Worm (Caenorhabditis elegans) whole organism, late embryonic: ENCODE results near the gene ipla-3.

ENCODE experiments used
- C08G9.2 ChIP-seq: sonication (generic microtip); optimal IDR thresholded peaks from 2 replicates; lab custom pipeline; 2016; ENCODE audit warnings: mild to moderate bottlenecking, missing genetic modification characterization, moderate library complexity, missing compliant biosample characterization
- F13H6.1 ChIP-seq: sonication (generic microtip); optimal IDR thresholded peaks from 2 replicates; lab custom pipeline; 2016; ENCODE audit warnings: missing genetic modification characterization, missing compliant biosample characterization
- Y22D7AL.16 ChIP-seq: sonication (generic microtip); optimal IDR thresholded peaks from 2 replicates; lab custom pipeline; 2016; ENCODE audit warnings: missing genetic modification characterization, missing compliant biosample characterization
- ahr-1 ChIP-seq: sonication (generic microtip); optimal IDR thresholded peaks from 2 replicates; lab custom pipeline; 2016; ENCODE audit warnings: missing genetic modification characterization, missing compliant biosample characterization
- ama-1 ChIP-seq: fragments of 150-350 bp; optimal IDR thresholded peaks from 2 replicates; lab custom pipeline; 2014
- ceh-14 ChIP-seq: sonication (generic microtip); optimal IDR thresholded peaks from 2 replicates; lab custom pipeline; 2016; ENCODE audit warnings: missing genotype, missing genetic modification characterization, missing compliant biosample characterization
- ceh-18 ChIP-seq: sonication (generic microtip); optimal IDR thresholded peaks from 2 replicates; lab custom pipeline; 2016; ENCODE audit warnings: missing genetic modification characterization, missing compliant biosample characterization
- ceh-2 ChIP-seq: sonication (generic microtip); optimal IDR thresholded peaks from 2 replicates; lab custom pipeline; 2016; ENCODE audit warnings: missing genotype, missing genetic modification characterization, missing compliant biosample characterization
- ceh-22 ChIP-seq: sonication (generic microtip); optimal IDR thresholded peaks from 2 replicates; lab custom pipeline; 2017; ENCODE audit warnings: missing biosample characterization, missing genetic modification characterization
- ceh-34 ChIP-seq: sonication (generic microtip); optimal IDR thresholded peaks from 2 replicates; lab custom pipeline; 2016; ENCODE audit warnings: mild to moderate bottlenecking, missing genetic modification characterization, missing compliant biosample characterization
- ceh-45 ChIP-seq: fragments of 200-800 bp; sonication (Bioruptor generic); IDR thresholded peaks from 2 replicates; pipeline ENCODE4 v1.3.6; 2022; ENCODE audit warnings: missing genetic modification reagents, missing genetic modification characterization, missing compliant biosample characterization
- ceh-48 ChIP-seq: sonication (generic microtip); optimal IDR thresholded peaks from 2 replicates; lab custom pipeline; 2016; ENCODE audit warnings: missing genetic modification characterization, inconsistent platforms, missing compliant biosample characterization
- elt-2 ChIP-seq: sonication (generic microtip); optimal IDR thresholded peaks from 2 replicates; lab custom pipeline; 2016; ENCODE audit warnings: missing genetic modification reagents, missing genetic modification characterization, missing compliant biosample characterization
- elt-4 ChIP-seq: sonication (generic microtip); optimal IDR thresholded peaks from 2 replicates; lab custom pipeline; 2016; ENCODE audit warnings: missing genetic modification characterization, missing compliant biosample characterization
- ets-4 ChIP-seq: sonication (generic microtip); optimal IDR thresholded peaks from 2 replicates; lab custom pipeline; 2016; ENCODE audit warnings: missing genetic modification characterization, missing compliant biosample characterization
- fax-1 ChIP-seq: sonication (generic microtip); optimal IDR thresholded peaks from 2 replicates; lab custom pipeline; 2016; ENCODE audit warnings: missing genotype, missing genetic modification characterization, missing compliant biosample characterization
- fkh-6 ChIP-seq: sonication (generic microtip); optimal IDR thresholded peaks from 2 replicates; lab custom pipeline; 2016; ENCODE audit warnings: missing genetic modification characterization, missing compliant biosample characterization
- hlh-13 ChIP-seq: fragments of 200-800 bp; sonication (Bioruptor generic); optimal IDR thresholded peaks from 2 replicates; lab custom pipeline; 2018; ENCODE audit warnings: mild to moderate bottlenecking, missing genetic modification characterization, missing compliant biosample characterization
- hlh-15 ChIP-seq: sonication (generic microtip); optimal IDR thresholded peaks from 2 replicates; lab custom pipeline; 2016; ENCODE audit warnings: missing genetic modification characterization, missing compliant biosample characterization
- hlh-30 ChIP-seq: sonication (generic microtip); optimal IDR thresholded peaks from 2 replicates; lab custom pipeline; 2017; ENCODE audit warnings: antibody characterized with exemption, missing genetic modification characterization, missing compliant biosample characterization; ENCODE audit not compliant: insufficient read depth
- hlh-8 ChIP-seq: sonication (generic microtip); optimal IDR thresholded peaks from 2 replicates; lab custom pipeline; 2016; ENCODE audit warnings: missing genotype, missing genetic modification characterization, missing compliant biosample characterization
- lim-6 ChIP-seq: sonication (generic microtip); optimal IDR thresholded peaks from 2 replicates; lab custom pipeline; 2016; ENCODE audit warnings: missing genetic modification characterization, missing compliant biosample characterization
- mec-3 ChIP-seq: sonication (generic microtip); optimal IDR thresholded peaks from 2 replicates; lab custom pipeline; 2016; ENCODE audit warnings: borderline replicate concordance, missing genetic modification characterization, missing compliant biosample characterization
- npax-4 ChIP-seq: sonication (generic microtip); optimal IDR thresholded peaks from 2 replicates; lab custom pipeline; 2016; ENCODE audit warnings: missing genetic modification characterization, missing compliant biosample characterization
- odd-2 ChIP-seq: sonication (generic microtip); optimal IDR thresholded peaks from 2 replicates; lab custom pipeline; 2017; ENCODE audit warnings: antibody characterized with exemption, mild to moderate bottlenecking, missing genetic modification characterization, missing compliant biosample characterization
- pha-4 ChIP-seq: fragments of 150-350 bp; optimal IDR thresholded peaks from 2 replicates; lab custom pipeline; 2018; ENCODE audit warnings: missing biosample characterization, missing genetic modification reagents, missing genetic modification characterization
- pros-1 ChIP-seq: fragments of 150-350 bp; optimal IDR thresholded peaks from 2 replicates; lab custom pipeline; 2014; ENCODE audit warnings: missing biosample characterization, missing genetic modification reagents, missing genetic modification characterization
- rnt-1 ChIP-seq: sonication (generic microtip); optimal IDR thresholded peaks from 2 replicates; lab custom pipeline; 2016; ENCODE audit warnings: missing genetic modification characterization, missing compliant biosample characterization
- sox-4 ChIP-seq: sonication (generic microtip); optimal IDR thresholded peaks from 2 replicates; lab custom pipeline; 2017; ENCODE audit warnings: mild to moderate bottlenecking, missing genetic modification characterization, inconsistent platforms, missing compliant biosample characterization
- syd-9 ChIP-seq: sonication (generic microtip); optimal IDR thresholded peaks from 2 replicates; lab custom pipeline; 2016; ENCODE audit warnings: mild to moderate bottlenecking, missing genetic modification characterization, moderate library complexity, missing compliant biosample characterization
- unc-3 ChIP-seq, 2 experiments: fragments of 200-800 bp in 1 of 2; sonication (Bioruptor generic) in 1 of 2; sonication (generic microtip) in 1 of 2; conservative IDR thresholded peaks in 1 of 2; optimal IDR thresholded peaks in 1 of 2; 2 replicates each; pipeline versions ENCODE4 v1.3.6 to Lab custom; 2016 to 2022; ENCODE audit warnings: missing compliant biosample characterization in 2 of 2, missing genetic modification characterization in 2 of 2, missing genetic modification reagents in 1 of 2
- unc-42 ChIP-seq: sonication (generic microtip); optimal IDR thresholded peaks from 2 replicates; lab custom pipeline; 2016; ENCODE audit warnings: missing genotype, missing genetic modification characterization, missing compliant biosample characterization
- unc-55 ChIP-seq: sonication (generic microtip); optimal IDR thresholded peaks from 2 replicates; lab custom pipeline; 2017; ENCODE audit warnings: missing biosample characterization, missing genetic modification reagents, missing genetic modification characterization
- ztf-16 ChIP-seq: sonication (generic microtip); optimal IDR thresholded peaks from 2 replicates; lab custom pipeline; 2017; ENCODE audit warnings: missing genetic modification characterization, missing compliant biosample characterization

The ipla-3 gene

DNA sequence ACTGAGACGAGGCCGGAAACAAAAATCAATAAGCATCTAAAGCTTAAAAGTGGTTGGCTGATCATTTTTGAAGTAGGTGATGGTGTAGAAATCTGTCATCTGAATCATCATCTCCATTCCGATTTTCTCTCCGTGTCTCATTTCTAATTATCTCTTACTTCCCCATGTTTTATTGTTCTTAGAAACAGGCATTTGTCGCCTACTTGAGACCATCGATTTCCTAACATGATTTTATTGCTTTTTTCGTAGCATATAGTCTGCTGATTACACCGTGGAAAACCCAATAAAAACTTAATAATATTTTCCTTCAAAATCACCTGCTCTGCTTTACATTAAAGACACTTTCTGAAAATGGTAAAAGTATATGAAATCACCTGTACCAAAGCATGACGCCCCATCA lies 46.2 kb upstream of the ipla-3 start, which contains the start of gene F38A6.4:
F38A6.4 (minus strand) TSS at position 101 of the 400 bp plus-strand sequence.
- TF ChIP-seq elt-4 (tag; lab: Kevin White, UChicago) (no peak), mec-3 (tag; lab: Kevin White, UChicago) (no peak), C08G9.2 (tag; lab: Kevin White, UChicago) (no peak)

ce11 chrV:20773647-20774046 lies 44.6 kb upstream of the ipla-3 start, which contains the start of gene F38A6.5:
F38A6.5 (minus strand) TSS chrV:20773747.
- TF ChIP-seq ceh-2 (tag; lab: Kevin White, UChicago) (no peak), unc-3 (GFP tag; conservative IDR thresholded peaks at IDR 0.05; lab: Robert Waterston, UW) (no peak), unc-3 (tag; optimal IDR thresholded peaks at IDR 0.05; lab: Kevin White, UChicago) (no peak), unc-55 (no peak), ceh-22 (tag; lab: Kevin White, UChicago) (no peak), elt-2 (tag; lab: Kevin White, UChicago) (no peak), npax-4 (no peak), ceh-48 (no peak)

DNA sequence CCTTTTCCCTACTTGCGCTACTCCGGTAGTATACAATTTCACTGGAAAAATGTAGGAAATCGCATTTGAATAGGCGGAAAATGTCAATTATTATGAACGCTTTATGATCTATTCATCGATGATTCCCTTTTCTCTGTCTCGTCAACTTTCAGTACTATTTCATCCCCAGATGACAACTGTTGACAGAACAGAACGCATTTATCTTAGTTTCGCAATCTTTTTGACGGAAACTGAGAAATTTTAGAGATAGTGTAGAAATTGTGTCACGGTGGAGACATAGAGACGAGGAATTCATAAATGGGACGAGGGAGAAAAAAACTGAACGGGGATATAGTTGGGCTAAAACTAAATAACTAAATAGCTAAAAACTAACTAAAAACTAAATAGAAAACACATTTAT lies 42.6 kb upstream of the ipla-3 start:
- TF ChIP-seq unc-55 (peak; percentile 99), ceh-18 (tag; lab: Kevin White, UChicago) (peak; percentile 7), hlh-13 (GFP tag; lab: Kevin White, UChicago) (no peak), rnt-1 (peak; percentile 31)

DNA sequence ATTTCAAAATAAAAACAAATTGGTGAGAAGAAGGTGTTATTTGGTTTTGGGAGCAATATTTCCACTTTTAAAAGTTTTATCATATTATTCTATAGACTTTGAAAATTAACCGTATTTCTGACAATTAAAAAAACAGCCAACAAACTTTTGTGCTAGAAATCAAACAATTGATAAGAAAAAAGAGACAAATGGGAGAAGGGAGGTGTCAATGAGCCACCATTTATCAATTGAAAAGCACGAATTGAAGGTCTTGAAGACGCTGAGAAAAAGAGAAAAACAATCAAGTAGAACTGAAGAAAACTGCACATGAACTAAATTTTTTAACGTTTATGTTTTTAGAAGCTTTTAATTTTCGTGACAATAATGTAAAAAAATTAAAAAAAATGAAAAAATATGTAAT lies 41.8 kb upstream of the ipla-3 start:
- TF ChIP-seq ceh-14 (tag; lab: Kevin White, UChicago) (no peak), odd-2 (tag; lab: Kevin White, UChicago) (no peak), hlh-8 (tag; lab: Kevin White, UChicago) (no peak), F13H6.1 (tag; lab: Kevin White, UChicago) (no peak), hlh-15 (tag; lab: Kevin White, UChicago) (no peak), unc-3 (GFP tag; conservative IDR thresholded peaks at IDR 0.05; lab: Robert Waterston, UW) (no peak), unc-3 (tag; optimal IDR thresholded peaks at IDR 0.05; lab: Kevin White, UChicago) (no peak), hlh-30 (no peak)
- TF ChIP-seq, all 69 proteins: peak for 0

- TF ChIP-seq pha-4 (no peak), sox-4 (no peak), fkh-6 (tag; lab: Kevin White, UChicago) (no peak), ceh-45 (GFP tag; lab: Robert Waterston, UW) (no peak), unc-55 (no peak), lim-6 (tag; lab: Kevin White, UChicago) (no peak), ztf-16 (tag; lab: Kevin White, UChicago) (no peak), odd-2 (tag; lab: Kevin White, UChicago) (no peak), syd-9 (tag; lab: Kevin White, UChicago) (no peak), hlh-8 (tag; lab: Kevin White, UChicago) (no peak), hlh-13 (GFP tag; lab: Kevin White, UChicago) (no peak), unc-42 (tag; lab: Kevin White, UChicago) (no peak), ama-1 (lab: Kevin White, UChicago) (no peak), Y22D7AL.16 (tag; lab: Kevin White, UChicago) (no peak), fax-1 (no peak), ceh-34 (no peak), pros-1 (no peak), ahr-1 (tag; lab: Kevin White, UChicago) (no peak), npax-4 (no peak), ets-4 (tag; lab: Kevin White, UChicago) (no peak)
Observed at ce11 chrV:20770061-20770460, 41.0 kb upstream of the ipla-3 start, which contains the start of gene elp-1. elp-1 (minus strand) TSS chrV:20770161.
